Fruit fly (Drosophila melanogaster) whole organism, embryonic: ENCODE measurements around the gene Polr2D.

Experiments
- Awh ChIP-seq: fragments of 200-800 bp; sonication (Bioruptor generic); IDR thresholded peaks from 2 replicates; pipeline ENCODE4, ENCODE4 v1.3.6; 2022; ENCODE audit warnings: missing biosample characterization, missing genetic modification characterization
- CG10565 ChIP-seq: fragments of 200-800 bp; sonication (Bioruptor generic); optimal IDR thresholded peaks from 3 replicates; lab custom pipeline; 2016; ENCODE audit warnings: missing biosample characterization, mild to moderate bottlenecking, missing genetic modification characterization
- CG10959 ChIP-seq: fragments of 200-800 bp; sonication (Bioruptor generic); IDR thresholded peaks from 2 replicates; pipeline ENCODE4 v1.3.6; 2022; ENCODE audit warnings: missing biosample characterization, missing genetic modification characterization
- CG11695 ChIP-seq: fragments of 200-800 bp; sonication (Bioruptor generic); IDR thresholded peaks from 3 replicates; pipeline ENCODE4 v1.3.6; 2022; ENCODE audit warnings: missing biosample characterization, missing genetic modification characterization
- CG11723 ChIP-seq: fragments of 200-800 bp; sonication (Bioruptor generic); optimal IDR thresholded peaks from 2 replicates; lab custom pipeline; 2017; ENCODE audit warnings: missing biosample characterization, mild to moderate bottlenecking, missing genetic modification characterization
- CG13287 ChIP-seq: fragments of 200-800 bp; sonication (Bioruptor generic); IDR thresholded peaks from 2 replicates; pipeline ENCODE4 v1.3.6; 2022; ENCODE audit warnings: missing biosample characterization, missing genetic modification characterization; ENCODE audit not compliant: partially characterized antibody
- CG13296 ChIP-seq: fragments of 200-800 bp; sonication (Bioruptor generic); optimal IDR thresholded peaks from 3 replicates; lab custom pipeline; 2018; ENCODE audit warnings: missing biosample characterization, mild to moderate bottlenecking, missing genetic modification characterization
- CG13624 ChIP-seq: fragments of 200-800 bp; sonication (Bioruptor generic); optimal IDR thresholded peaks from 2 replicates; lab custom pipeline; 2016; ENCODE audit warnings: missing biosample characterization, missing genetic modification characterization
- CG14014 ChIP-seq: fragments of 200-800 bp; sonication (Bioruptor generic); IDR thresholded peaks from 2 replicates; pipeline ENCODE4 v1.3.6; 2022; ENCODE audit warnings: missing biosample characterization, missing genetic modification characterization
- CG15696 ChIP-seq: fragments of 200-800 bp; sonication (Bioruptor generic); optimal IDR thresholded peaks from 2 replicates; lab custom pipeline; 2019; ENCODE audit warnings: missing biosample characterization, mild to moderate bottlenecking, missing genetic modification characterization, moderate library complexity
- CG1602 ChIP-seq: fragments of 200-800 bp; sonication (Bioruptor generic); optimal IDR thresholded peaks from 3 replicates; lab custom pipeline; 2016; ENCODE audit warnings: missing biosample characterization, missing genetic modification characterization
- CG1832 ChIP-seq: fragments of 200-800 bp; sonication (Bioruptor generic); optimal IDR thresholded peaks from 2 replicates; lab custom pipeline; 2017; ENCODE audit warnings: missing biosample characterization, mild to moderate bottlenecking, missing genetic modification characterization, inconsistent platforms
- CG31441 ChIP-seq: fragments of 200-800 bp; sonication (Bioruptor generic); IDR thresholded peaks from 2 replicates; pipeline ENCODE4 v1.3.6; 2022; ENCODE audit warnings: missing biosample characterization, missing genetic modification characterization
- CG3163 ChIP-seq: fragments of 200-800 bp; sonication (Bioruptor generic); optimal IDR thresholded peaks from 3 replicates; lab custom pipeline; 2016; ENCODE audit warnings: missing biosample characterization, missing genetic modification characterization
- CG4730 ChIP-seq: fragments of 200-800 bp; sonication (Bioruptor generic); IDR thresholded peaks from 2 replicates; pipeline ENCODE4 v1.3.6; 2022; ENCODE audit warnings: missing biosample characterization, missing genetic modification characterization
- CG4820 ChIP-seq: fragments of 200-800 bp; sonication (Bioruptor generic); optimal IDR thresholded peaks from 3 replicates; lab custom pipeline; 2016; ENCODE audit warnings: missing biosample characterization, missing genetic modification characterization
- CG4854 ChIP-seq: fragments of 200-800 bp; sonication (Bioruptor generic); optimal IDR thresholded peaks from 2 replicates; lab custom pipeline; 2016; ENCODE audit warnings: missing biosample characterization, missing genetic modification characterization, inconsistent platforms
- CG5180 ChIP-seq: fragments of 200-800 bp; sonication (Bioruptor generic); optimal IDR thresholded peaks from 3 replicates; lab custom pipeline; 2017; ENCODE audit warnings: missing biosample characterization, missing genetic modification characterization, mild to moderate bottlenecking, moderate library complexity, missing genetic modification reagents
- CG6683 ChIP-seq: fragments of 200-800 bp; sonication (Bioruptor generic); optimal IDR thresholded peaks from 2 replicates; lab custom pipeline; 2017; ENCODE audit warnings: missing biosample characterization, mild to moderate bottlenecking, missing genetic modification characterization, missing genetic modification reagents
- CG6765 ChIP-seq: fragments of 200-800 bp; sonication (Bioruptor generic); optimal IDR thresholded peaks from 3 replicates; lab custom pipeline; 2017; ENCODE audit warnings: missing biosample characterization, mild to moderate bottlenecking, missing genetic modification characterization
- CG7556 ChIP-seq: fragments of 200-800 bp; sonication (Bioruptor generic); optimal IDR thresholded peaks from 2 replicates; lab custom pipeline; 2017; ENCODE audit warnings: missing biosample characterization, mild to moderate bottlenecking, missing genetic modification characterization
- CG8388 ChIP-seq: fragments of 200-800 bp; sonication (Bioruptor generic); optimal IDR thresholded peaks from 2 replicates; lab custom pipeline; 2019; ENCODE audit warnings: missing biosample characterization, mild to moderate bottlenecking, missing genetic modification characterization, moderate library complexity
- CG9797 ChIP-seq: fragments of 200-800 bp; sonication (Bioruptor generic); optimal IDR thresholded peaks from 3 replicates; lab custom pipeline; 2018; ENCODE audit warnings: missing biosample characterization, mild to moderate bottlenecking, missing genetic modification characterization
- CHES-1-like ChIP-seq: fragments of 200-800 bp; sonication (Bioruptor generic); optimal IDR thresholded peaks from 2 replicates; lab custom pipeline; 2016; ENCODE audit warnings: missing biosample characterization, missing genetic modification characterization
- Ets65A ChIP-seq: fragments of 200-800 bp; sonication (Bioruptor generic); peaks from one replicate; lab custom pipeline; 2016; ENCODE audit warnings: missing biosample characterization, missing genetic modification characterization
- GATAe ChIP-seq: fragments of 200-800 bp; sonication (Bioruptor generic); conservative IDR thresholded peaks from 2 replicates; pipeline ENCODE4 v1.3.6; 2022; ENCODE audit warnings: missing biosample characterization, missing genetic modification characterization
- Gug ChIP-seq: fragments of 200-800 bp; sonication (Bioruptor generic); IDR thresholded peaks from 4 replicates; pipeline ENCODE4 v1.3.6; 2022; ENCODE audit warnings: missing biosample characterization, missing genetic modification characterization
- H15 ChIP-seq: fragments of 200-800 bp; sonication (Bioruptor generic); IDR thresholded peaks from 3 replicates; pipeline ENCODE4 v1.3.6; 2022; ENCODE audit warnings: missing biosample characterization, missing genetic modification characterization
- Mad ChIP-seq: fragments of 200-800 bp; sonication (Bioruptor generic); optimal IDR thresholded peaks from 2 replicates; lab custom pipeline; 2016; ENCODE audit warnings: missing biosample characterization, missing genetic modification characterization
- NC2α ChIP-seq: fragments of 200-800 bp; sonication (Bioruptor generic); optimal IDR thresholded peaks from 2 replicates; lab custom pipeline; 2016; ENCODE audit warnings: missing biosample characterization, missing genetic modification characterization
- NK7.1 ChIP-seq: fragments of 200-800 bp; sonication (Bioruptor generic); optimal IDR thresholded peaks from 3 replicates; lab custom pipeline; 2016; ENCODE audit warnings: missing biosample characterization, missing genetic modification characterization
- Nf-YA ChIP-seq: fragments of 200-800 bp; sonication (Bioruptor generic); IDR thresholded peaks from 2 replicates; pipeline ENCODE4 v1.3.6; 2022; ENCODE audit warnings: missing biosample characterization, missing genetic modification characterization
- Oaz ChIP-seq: fragments of 200-800 bp; sonication (Bioruptor generic); IDR thresholded peaks from 2 replicates; pipeline ENCODE4 v1.3.6; 2022; ENCODE audit warnings: missing biosample characterization, missing genetic modification characterization
- ab ChIP-seq: fragments of 200-800 bp; sonication (Bioruptor generic); optimal IDR thresholded peaks from 2 replicates; lab custom pipeline; 2016; ENCODE audit warnings: missing biosample characterization, missing genetic modification characterization
- ara ChIP-seq: fragments of 200-800 bp; sonication (Bioruptor generic); IDR thresholded peaks from 2 replicates; pipeline ENCODE4 v1.3.6; 2022; ENCODE audit warnings: missing biosample characterization, missing genetic modification characterization
- cas ChIP-seq: fragments of 200-800 bp; sonication (Bioruptor generic); IDR thresholded peaks from 2 replicates; pipeline ENCODE4 v1.3.6; 2022; ENCODE audit warnings: missing biosample characterization, missing genetic modification characterization
- chm ChIP-seq: fragments of 200-800 bp; sonication (Bioruptor generic); IDR thresholded peaks from 2 replicates; pipeline ENCODE4 v1.3.6; 2022; ENCODE audit warnings: missing biosample characterization, missing genetic modification characterization
- corto ChIP-seq: fragments of 200-800 bp; sonication (Bioruptor generic); optimal IDR thresholded peaks from 2 replicates; lab custom pipeline; 2016; ENCODE audit warnings: missing biosample characterization, mild to moderate bottlenecking, missing genetic modification characterization, moderate library complexity
- croc ChIP-seq: fragments of 200-800 bp; sonication (Bioruptor generic); conservative IDR thresholded peaks from 3 replicates; pipeline ENCODE4 v1.3.6; 2022; ENCODE audit warnings: missing biosample characterization, missing genetic modification characterization
- dan ChIP-seq: fragments of 200-800 bp; sonication (Bioruptor generic); IDR thresholded peaks from 2 replicates; pipeline ENCODE4 v1.3.6; 2022; ENCODE audit warnings: missing biosample characterization, missing genetic modification characterization
- dati ChIP-seq: fragments of 200-800 bp; sonication (Bioruptor generic); IDR thresholded peaks from 2 replicates; pipeline ENCODE4 v1.3.6; 2022; ENCODE audit warnings: missing biosample characterization, missing genetic modification characterization
- fu2 ChIP-seq: fragments of 200-800 bp; sonication (Bioruptor generic); optimal IDR thresholded peaks from 2 replicates; lab custom pipeline; 2016; ENCODE audit warnings: missing biosample characterization, missing genetic modification characterization
- gce ChIP-seq: fragments of 200-800 bp; sonication (Bioruptor generic); IDR thresholded peaks from 3 replicates; pipeline ENCODE4 v1.3.6; 2022; ENCODE audit warnings: missing biosample characterization, missing genetic modification characterization
- gfzf ChIP-seq: fragments of 200-800 bp; sonication (Bioruptor generic); optimal IDR thresholded peaks from 2 replicates; lab custom pipeline; 2016; ENCODE audit warnings: missing biosample characterization, mild to moderate bottlenecking, missing genetic modification characterization, moderate library complexity
- h ChIP-seq: fragments of >200 bp; optimal IDR thresholded peaks from 2 replicates; lab custom pipeline; 2017
- lbe ChIP-seq: fragments of 200-800 bp; sonication (Bioruptor generic); optimal IDR thresholded peaks from 2 replicates; lab custom pipeline; 2016; ENCODE audit warnings: missing biosample characterization, mild to moderate bottlenecking, missing genetic modification characterization
- run ChIP-seq: fragments of 200-800 bp; sonication (Bioruptor generic); optimal IDR thresholded peaks from 3 replicates; lab custom pipeline; 2018; ENCODE audit warnings: missing biosample characterization, mild to moderate bottlenecking, missing genetic modification characterization
- slou ChIP-seq: fragments of 200-800 bp; sonication (Bioruptor generic); optimal IDR thresholded peaks from 3 replicates; lab custom pipeline; 2016; ENCODE audit warnings: missing biosample characterization, missing genetic modification characterization
- slp2 ChIP-seq: fragments of 200-800 bp; sonication (Bioruptor generic); optimal IDR thresholded peaks from 2 replicates; lab custom pipeline; 2016; ENCODE audit warnings: missing biosample characterization, missing genetic modification characterization
- tna ChIP-seq: fragments of 200-800 bp; sonication (Bioruptor generic); IDR thresholded peaks from 2 replicates; pipeline ENCODE4 v1.3.6; 2022; ENCODE audit warnings: missing biosample characterization, missing genetic modification characterization; ENCODE audit not compliant: partially characterized antibody
- tx ChIP-seq: fragments of 200-800 bp; sonication (Bioruptor generic); optimal IDR thresholded peaks from 2 replicates; lab custom pipeline; 2016; ENCODE audit warnings: missing biosample characterization, missing genetic modification characterization
- vfl ChIP-seq: fragments of 200-800 bp; sonication (Bioruptor generic); optimal IDR thresholded peaks from 2 replicates; lab custom pipeline; 2016; ENCODE audit warnings: missing biosample characterization, missing genetic modification characterization
- vnd ChIP-seq: fragments of 200-800 bp; sonication (Bioruptor generic); IDR thresholded peaks from 3 replicates; pipeline ENCODE4 v1.3.6; 2022; ENCODE audit warnings: missing biosample characterization, missing genetic modification characterization; ENCODE audit not compliant: partially characterized antibody

Polr2D gene

DNA sequence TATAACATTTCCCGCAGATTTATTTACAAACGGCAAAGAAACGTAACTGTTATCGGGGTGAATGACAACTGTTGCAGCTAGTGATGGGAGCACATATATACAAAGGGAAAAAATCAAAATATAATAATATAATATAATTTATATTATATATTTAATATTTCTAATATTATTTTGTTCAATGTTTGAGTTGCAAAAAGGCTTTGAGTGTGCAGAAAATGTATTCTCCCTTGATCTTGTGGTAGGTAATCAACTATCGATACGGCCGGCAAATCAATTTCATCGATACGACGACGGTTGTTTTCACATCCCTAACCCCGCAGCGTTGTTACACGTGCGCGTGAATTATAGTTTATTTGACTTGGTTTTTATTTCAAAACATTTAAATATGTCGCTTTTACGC lies 31.9 kb downstream of the Polr2D start, which contains the start of the genes mTerf5 and Non3 (continued):
- TF ChIP-seq Nf-YA (GFP tag; lab: Robert Waterston, UW) = no peak
- TF ChIP-seq CG13287 (GFP tag; lab: Robert Waterston, UW) = peak; percentile 95
- no peak for TF ChIP-seq CG3163 (GFP tag; lab: Kevin White, UChicago)
- no peak for TF ChIP-seq ara (GFP tag; lab: Robert Waterston, UW)
- TF ChIP-seq CG5180 (GFP tag; lab: Kevin White, UChicago) = no peak
- TF ChIP-seq h (lab: Kevin White, UChicago) = no peak
- TF ChIP-seq tx (GFP tag; lab: Kevin White, UChicago) = no peak
- no peak; the same call in 2 of the 3 replicates for TF ChIP-seq croc
- no peak for TF ChIP-seq gfzf
- no peak for TF ChIP-seq fu2 (GFP tag; lab: Kevin White, UChicago)
- TF ChIP-seq vfl (GFP tag; lab: Kevin White, UChicago) = peak; percentile 8
- TF ChIP-seq CG13296 (GFP tag; lab: Kevin White, UChicago) = peak; percentile 68
- TF ChIP-seq Awh (GFP tag; lab: Robert Waterston, UW) = no peak
- no peak for TF ChIP-seq GATAe (GFP tag; lab: Robert Waterston, UW)
- peak; percentile 83 for TF ChIP-seq Ets65A (GFP tag; lab: Kevin White, UChicago)
- TF ChIP-seq vnd (GFP tag; lab: Robert Waterston, UW) = peak; percentile 86
- TF ChIP-seq CG10565 (GFP tag; lab: Kevin White, UChicago) = no peak
- no peak for TF ChIP-seq gce (GFP tag; lab: Robert Waterston, UW)
- no peak; the same call in 2 of the 3 replicates for TF ChIP-seq CG11695 (GFP tag; lab: Robert Waterston, UW)
- TF ChIP-seq Oaz (GFP tag; lab: Robert Waterston, UW) = no peak
- TF ChIP-seq CG6683 (GFP tag; lab: Kevin White, UChicago) = peak; percentile 40
- no peak for TF ChIP-seq cas
- TF ChIP-seq CG7556 (GFP tag; lab: Kevin White, UChicago) = peak; percentile 20
- peak; percentile 61 for TF ChIP-seq CG8388 (GFP tag; lab: Kevin White, UChicago)
- TF ChIP-seq H15 (GFP tag; lab: Robert Waterston, UW) = peak; percentile 15; the same call in 1 of the 3 replicates
- no peak for TF ChIP-seq CHES-1-like (GFP tag; lab: Kevin White, UChicago)
- TF ChIP-seq CG14014 = no peak
- no peak for TF ChIP-seq dati (GFP tag; lab: Robert Waterston, UW)
- TF ChIP-seq CG4854 (GFP tag; lab: Kevin White, UChicago) = no peak
- peak; percentile 15 for TF ChIP-seq CG9797 (GFP tag; lab: Kevin White, UChicago)
- peak; percentile 52; the same call in 1 of the 2 replicates for TF ChIP-seq tna (GFP tag; lab: Robert Waterston, UW)
- no peak for TF ChIP-seq ab (GFP tag; lab: Kevin White, UChicago)
- TF ChIP-seq CG6765 = no peak
- TF ChIP-seq NK7.1 = no peak
- TF ChIP-seq CG31441 (GFP tag; lab: Robert Waterston, UW) = peak; percentile 64
- TF ChIP-seq CG11723 = peak; percentile 21
- peak; percentile 41 for TF ChIP-seq CG1602
- TF ChIP-seq CG15696 = peak; percentile 51
- peak; percentile 56; the same call in 2 of the 4 replicates for TF ChIP-seq Gug (GFP tag; lab: Robert Waterston, UW)
- no peak for TF ChIP-seq slou (GFP tag; lab: Kevin White, UChicago)
- TF ChIP-seq corto (GFP tag; lab: Kevin White, UChicago) = no peak
- TF ChIP-seq CG13624 (GFP tag; lab: Kevin White, UChicago) = no peak
- no peak for TF ChIP-seq Mad (GFP tag; lab: Kevin White, UChicago)
- TF ChIP-seq CG4730 (GFP tag; lab: Robert Waterston, UW) = peak; percentile 21; the same call in 1 of the 2 replicates
- TF ChIP-seq dan = no peak
- TF ChIP-seq CG1832 (GFP tag; lab: Kevin White, UChicago) = no peak
- peak; percentile 42 for TF ChIP-seq CG4820 (GFP tag; lab: Kevin White, UChicago)
- TF ChIP-seq chm (GFP tag; lab: Robert Waterston, UW) = no peak
- TF ChIP-seq slp2 (GFP tag; lab: Kevin White, UChicago) = no peak
- no peak for TF ChIP-seq CG10959 (GFP tag; lab: Robert Waterston, UW)
- TF ChIP-seq NC2α = no peak
- TF ChIP-seq run (tag; lab: Kevin White, UChicago) = no peak
- TF ChIP-seq lbe (GFP tag; lab: Kevin White, UChicago) = peak; percentile 51
